Worm (Caenorhabditis elegans): ENCODE results near the gene Y37D8A.16.

- TF ChIP-seq aly-1 (tag; optimal IDR thresholded peaks at IDR 0.05) (no peak), B0310.2 (tag; optimal IDR thresholded peaks at IDR 0.05) (no peak), tbx-37 (GFP tag; conservative IDR thresholded peaks at IDR 0.05) (no peak), flt-1 (GFP tag; IDR thresholded peaks at IDR 0.05) (no peak), ama-1 (optimal IDR thresholded peaks at IDR 0.05) (no peak), hmg-4 (GFP tag; optimal IDR thresholded peaks at IDR 0.05) (no peak), pes-1 (GFP tag; IDR thresholded peaks at IDR 0.05) (no peak), sea-1 (GFP tag; conservative IDR thresholded peaks at IDR 0.05) (no peak), F13C5.2 (tag; optimal IDR thresholded peaks at IDR 0.05) (no peak), hnd-1 (tag; optimal IDR thresholded peaks at IDR 0.05) (no peak), hmbx-1 (tag; optimal IDR thresholded peaks at IDR 0.05) (no peak)
Measured at ce11 chrIII:12960705-12961104, 42.2 kb upstream of the Y37D8A.16 start.

All from whole organism, early embryonic.